Fruit fly (Drosophila melanogaster): Measurements from ENCODE around the gene Abp1.

dm6 chr3L:13477453-13478184, 8.5 kb downstream of the Abp1 start, which contains the start of gene stv:
- TF ChIP-seq psq (optimal IDR thresholded peaks at IDR 0.05): no peak
- TF ChIP-seq CG8478 (optimal IDR thresholded peaks at IDR 0.05): no peak
- no peak for TF ChIP-seq EcR (GFP tag; optimal IDR thresholded peaks at IDR 0.05)
- TF ChIP-seq pan (optimal IDR thresholded peaks at IDR 0.05): no peak
- no peak for TF ChIP-seq Dll (optimal IDR thresholded peaks at IDR 0.05)
- TF ChIP-seq usp (GFP tag; optimal IDR thresholded peaks at IDR 0.05): no peak

All from whole organism.